Worm (Caenorhabditis elegans) whole organism, early embryonic: Measurements from ENCODE around the gene idpp-8.

Experiments used
- B0310.2 ChIP-seq: sonication (generic microtip); optimal IDR thresholded peaks from 2 replicates; lab custom pipeline; 2016; ENCODE audit warnings: mild to moderate bottlenecking, missing genetic modification characterization, missing compliant biosample characterization
- F13C5.2 ChIP-seq: sonication (generic microtip); optimal IDR thresholded peaks from 2 replicates; lab custom pipeline; 2017; ENCODE audit warnings: mild to moderate bottlenecking, missing genetic modification characterization, inconsistent platforms, missing compliant biosample characterization
- aly-1 ChIP-seq: sonication (generic microtip); optimal IDR thresholded peaks from 2 replicates; lab custom pipeline; 2016; ENCODE audit warnings: missing genetic modification characterization, missing compliant biosample characterization
- ama-1 ChIP-seq: fragments of 150-350 bp; optimal IDR thresholded peaks from 2 replicates; lab custom pipeline; 2014
- ceh-13 ChIP-seq: fragments of 200-800 bp; sonication (Bioruptor generic); optimal IDR thresholded peaks from 2 replicates; lab custom pipeline; 2018; ENCODE audit warnings: mild to moderate bottlenecking, missing genetic modification characterization, missing compliant biosample characterization
- ceh-36 ChIP-seq: sonication (generic microtip); optimal IDR thresholded peaks from 2 replicates; lab custom pipeline; 2016; ENCODE audit warnings: missing genetic modification characterization, inconsistent platforms, missing compliant biosample characterization
- ets-7 ChIP-seq: sonication (generic microtip); optimal IDR thresholded peaks from 2 replicates; lab custom pipeline; 2016; ENCODE audit warnings: missing genotype, missing genetic modification characterization, missing compliant biosample characterization
- flt-1 ChIP-seq: fragments of 200-800 bp; sonication (Bioruptor generic); IDR thresholded peaks from 2 replicates; pipeline ENCODE4 v1.3.6; 2022; ENCODE audit warnings: missing genetic modification characterization, missing compliant biosample characterization
- hmbx-1 ChIP-seq: sonication (generic microtip); optimal IDR thresholded peaks from 2 replicates; lab custom pipeline; 2016; ENCODE audit warnings: mild to moderate bottlenecking, missing genetic modification characterization, missing compliant biosample characterization
- hmg-4 ChIP-seq: fragments of 200-800 bp; sonication (Bioruptor generic); optimal IDR thresholded peaks from 2 replicates; lab custom pipeline; 2018; ENCODE audit warnings: mild to moderate bottlenecking, missing genetic modification characterization, missing compliant biosample characterization
- hnd-1 ChIP-seq: sonication (generic microtip); optimal IDR thresholded peaks from 2 replicates; lab custom pipeline; 2016; ENCODE audit warnings: missing genetic modification characterization, missing compliant biosample characterization
- pes-1 ChIP-seq: fragments of 200-800 bp; sonication (Bioruptor generic); IDR thresholded peaks from 2 replicates; pipeline ENCODE4 v1.3.6; 2022; ENCODE audit warnings: missing genetic modification reagents, missing genetic modification characterization, missing compliant biosample characterization
- scrt-1 ChIP-seq: fragments of 200-800 bp; sonication (Bioruptor generic); IDR thresholded peaks from 2 replicates; pipeline ENCODE4 v1.3.6; 2022; ENCODE audit warnings: missing genetic modification characterization, missing compliant biosample characterization
- sea-1 ChIP-seq: fragments of 200-800 bp; sonication (Bioruptor generic); conservative IDR thresholded peaks from 2 replicates; pipeline ENCODE4 v1.3.6; 2022; ENCODE audit warnings: missing genetic modification characterization, missing compliant biosample characterization
- tbx-11 ChIP-seq: fragments of 200-800 bp; sonication (Bioruptor generic); IDR thresholded peaks from 2 replicates; pipeline ENCODE4 v1.3.6; 2022; ENCODE audit warnings: missing genetic modification characterization, missing compliant biosample characterization
- tbx-37 ChIP-seq: fragments of 200-800 bp; sonication (Bioruptor generic); conservative IDR thresholded peaks from 2 replicates; pipeline ENCODE4 v1.3.6; 2022; ENCODE audit warnings: missing genetic modification reagents, missing genetic modification characterization, missing compliant biosample characterization
- tra-4 ChIP-seq: sonication (generic microtip); optimal IDR thresholded peaks from 2 replicates; lab custom pipeline; 2017; ENCODE audit warnings: missing genetic modification characterization, missing compliant biosample characterization

Gene idpp-8

ce11 chrII:10311973-10312372 lies 3.4 kb upstream of the idpp-8 start, which contains the start of gene srlf-34:
Gene srlf-34 (plus strand): TSS chrII:10312293.
- TF ChIP-seq hmg-4: no peak

DNA sequence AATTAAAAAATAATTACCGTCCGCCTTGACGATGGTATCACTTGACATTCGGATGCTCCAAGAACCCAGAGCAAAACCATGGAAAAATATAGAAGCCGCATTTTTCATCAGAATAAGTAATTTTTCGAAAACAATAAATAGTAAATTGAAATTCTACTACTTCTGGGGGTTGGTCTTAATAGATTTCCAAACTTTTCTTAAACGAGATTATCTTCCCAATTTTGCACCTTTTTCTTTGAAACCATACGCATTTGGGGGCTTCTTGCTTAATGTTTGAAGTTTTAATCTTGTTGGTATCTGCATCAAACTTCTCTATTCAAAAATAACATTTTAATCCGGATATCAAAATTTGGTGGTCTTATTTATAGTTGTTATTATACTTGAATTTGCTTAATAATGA lies 767 bp downstream of the idpp-8 start, which contains the start of gene gcy-5:
gcy-5 (minus strand) TSS at position 101 of the 400 bp plus-strand sequence.
- TF ChIP-seq pes-1 (GFP tag; lab: Robert Waterston, UW): no peak

ce11 chrII:10317007-10317406 lies 1.7 kb downstream of the idpp-8 start, which contains the start of gene M02G9.4:
Gene M02G9.4 (plus strand): TSS chrII:10317307.
- no peak for TF ChIP-seq hmg-4
- no peak for TF ChIP-seq hnd-1 (tag; lab: Kevin White, UChicago)
- TF ChIP-seq B0310.2 (tag; lab: Kevin White, UChicago): no peak
- TF ChIP-seq pes-1 (GFP tag; lab: Robert Waterston, UW): no peak
- TF ChIP-seq sea-1 (GFP tag; lab: Robert Waterston, UW): no peak
- TF ChIP-seq tra-4 (tag; lab: Kevin White, UChicago): no peak

DNA sequence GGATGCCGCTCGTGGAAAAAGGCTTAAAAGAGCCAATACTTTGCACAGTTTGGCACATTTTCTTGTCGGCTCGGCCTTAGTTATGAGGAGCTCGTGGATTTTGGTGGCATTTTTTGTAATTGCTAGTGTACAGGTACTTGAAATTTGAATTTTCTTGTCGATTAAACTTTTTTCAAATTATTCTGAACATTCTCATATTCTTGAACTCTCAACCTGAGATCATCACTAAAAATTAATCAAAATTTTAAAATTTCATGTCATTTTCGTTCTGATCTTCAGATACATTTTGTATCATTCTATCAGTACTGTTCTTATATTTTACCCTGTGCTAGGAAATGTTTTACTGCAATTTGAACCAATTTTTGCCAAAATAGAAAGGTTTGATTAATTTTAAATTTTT lies 6.1 kb downstream of the idpp-8 start, which contains the start of gene idpp-4:
idpp-4 (plus strand) TSS at position 51 of the 400 bp plus-strand sequence.
- TF ChIP-seq ets-7: no peak
- no peak for TF ChIP-seq tbx-37 (GFP tag; lab: Robert Waterston, UW)
- no peak for TF ChIP-seq hmg-4
- TF ChIP-seq ama-1: no peak
- no peak for TF ChIP-seq scrt-1 (GFP tag; lab: Robert Waterston, UW)
- TF ChIP-seq flt-1 (GFP tag; lab: Robert Waterston, UW): no peak
- TF ChIP-seq aly-1 (tag; lab: Kevin White, UChicago): no peak
- no peak for TF ChIP-seq ceh-13 (GFP tag; lab: Kevin White, UChicago)

DNA sequence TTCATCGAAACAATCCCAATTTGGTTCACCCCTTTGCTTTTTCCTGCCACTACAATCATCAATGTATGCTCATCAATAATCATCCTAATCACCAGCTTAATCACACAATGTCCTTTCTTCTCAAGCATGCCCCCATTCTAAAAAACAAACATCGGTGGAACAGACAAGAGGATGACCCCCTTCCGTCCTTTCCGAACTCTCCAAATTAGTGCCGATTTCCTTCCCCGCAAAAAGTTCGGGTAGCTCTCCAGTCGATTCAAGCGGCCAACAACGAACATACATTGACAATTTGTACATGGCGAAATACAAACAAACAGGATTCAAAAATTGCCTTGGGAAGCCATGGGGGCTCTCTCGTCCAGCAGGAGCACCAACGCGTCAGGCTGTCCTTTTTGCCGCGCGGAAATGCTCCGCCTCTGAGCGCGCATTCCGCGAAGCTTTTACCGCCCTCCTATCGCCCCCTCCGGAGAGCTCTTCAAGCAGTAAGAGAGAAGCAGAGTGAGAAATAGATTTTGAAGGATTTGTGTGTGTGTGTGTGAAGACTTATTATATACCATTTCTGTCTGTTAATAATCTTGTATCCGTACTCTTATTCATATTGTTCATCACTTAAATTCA lies 10.4 kb downstream of the idpp-8 start, which contains the start of gene appg-1:
appg-1 (plus strand) TSS at position 427 of the 618 bp plus-strand sequence.
- no peak for TF ChIP-seq scrt-1 (GFP tag; lab: Robert Waterston, UW)
- no peak for TF ChIP-seq F13C5.2 (tag; lab: Kevin White, UChicago)
- no peak for TF ChIP-seq ceh-36
- no peak for TF ChIP-seq hnd-1 (tag; lab: Kevin White, UChicago)
- TF ChIP-seq ceh-13 (GFP tag; lab: Kevin White, UChicago): no peak
- TF ChIP-seq ama-1: no peak
- TF ChIP-seq ets-7: no peak
- no peak for TF ChIP-seq sea-1 (GFP tag; lab: Robert Waterston, UW)
- TF ChIP-seq pes-1 (GFP tag; lab: Robert Waterston, UW): no peak
- TF ChIP-seq B0310.2 (tag; lab: Kevin White, UChicago): no peak
- TF ChIP-seq tbx-37 (GFP tag; lab: Robert Waterston, UW): no peak
- no peak for TF ChIP-seq aly-1 (tag; lab: Kevin White, UChicago)
- no peak for TF ChIP-seq tra-4 (tag; lab: Kevin White, UChicago)
- no peak for TF ChIP-seq tbx-11 (GFP tag; lab: Robert Waterston, UW)

DNA sequence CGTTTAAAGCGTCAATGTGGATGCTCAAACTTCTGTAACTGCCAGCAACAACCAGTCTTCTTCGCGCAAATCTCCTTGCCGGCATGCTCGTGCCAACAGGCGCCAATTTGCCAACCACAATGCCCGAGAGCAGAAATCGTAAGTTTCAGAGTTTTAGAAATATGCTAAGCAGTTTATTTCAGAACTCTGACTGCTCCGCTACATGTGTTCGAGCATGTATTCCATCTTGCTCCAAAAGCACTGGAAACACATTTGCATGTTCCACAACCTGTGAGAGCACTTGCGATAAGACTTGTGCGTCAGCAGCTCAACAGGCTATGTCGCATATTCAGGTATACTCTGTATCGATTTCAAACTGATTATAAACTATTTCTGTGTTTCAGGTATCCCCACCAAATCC lies 14.4 kb downstream of the idpp-8 start:
- TF ChIP-seq F13C5.2 (tag; lab: Kevin White, UChicago) (no peak), hmbx-1 (no peak), tbx-11 (GFP tag; lab: Robert Waterston, UW) (no peak), ama-1 (no peak), ceh-13 (GFP tag; lab: Kevin White, UChicago) (no peak), hnd-1 (tag; lab: Kevin White, UChicago) (no peak), hmg-4 (no peak), ceh-36 (no peak), aly-1 (tag; lab: Kevin White, UChicago) (no peak), B0310.2 (tag; lab: Kevin White, UChicago) (no peak), ets-7 (no peak), flt-1 (GFP tag; lab: Robert Waterston, UW) (no peak)

- TF ChIP-seq scrt-1 (GFP tag; lab: Robert Waterston, UW) (no peak), tra-4 (tag; lab: Kevin White, UChicago) (no peak), hmbx-1 (no peak), ceh-36 (no peak), ceh-13 (GFP tag; lab: Kevin White, UChicago) (no peak), ama-1 (no peak), tbx-37 (GFP tag; lab: Robert Waterston, UW) (no peak), ets-7 (no peak), flt-1 (GFP tag; lab: Robert Waterston, UW) (no peak), tbx-11 (GFP tag; lab: Robert Waterston, UW) (no peak)
Observed at ce11 chrII:10345012-10345411, 29.7 kb downstream of the idpp-8 start, which contains the start of gene pro-2. Gene pro-2 (minus strand): TSS chrII:10345112.

ce11 chrII:10346075-10346474 lies 30.7 kb downstream of the idpp-8 start, which contains the start of gene C07E3.10:
Gene C07E3.10 (plus strand): TSS chrII:10346375.
- no peak for TF ChIP-seq tra-4 (tag; lab: Kevin White, UChicago)

ce11 chrII:10349915-10350314 lies 34.6 kb downstream of the idpp-8 start, which contains the start of gene stip-1:
Gene stip-1 (minus strand): TSS chrII:10350012.
- TF ChIP-seq aly-1 (tag; lab: Kevin White, UChicago): no peak
- TF ChIP-seq pes-1 (GFP tag; lab: Robert Waterston, UW): no peak
- TF ChIP-seq tbx-37 (GFP tag; lab: Robert Waterston, UW): no peak
- TF ChIP-seq ceh-13 (GFP tag; lab: Kevin White, UChicago): no peak
- TF ChIP-seq scrt-1 (GFP tag; lab: Robert Waterston, UW): no peak
